Worm (Caenorhabditis elegans): ENCODE measurements around the gene F19G12.1.

ce11 chrX:1480564-1480963 lies 49.8 kb downstream of the F19G12.1 start:
- no peak for TF ChIP-seq W03F9.2 (tag; optimal IDR thresholded peaks at IDR 0.05)
- TF ChIP-seq him-1 (tag; optimal IDR thresholded peaks at IDR 0.05) = no peak

All from whole organism, L4/young adult.